Worm (Caenorhabditis elegans) whole organism, midembryonic: Measurements from ENCODE around the gene scav-2.

ENCODE experiments used
- T22C8.4 ChIP-seq: fragments of 200-800 bp; sonication (Bioruptor generic); IDR thresholded peaks from 2 replicates; pipeline ENCODE4 v1.3.6; 2022; ENCODE audit warnings: missing genetic modification characterization, missing compliant biosample characterization
- cog-1 ChIP-seq: sonication (generic microtip); optimal IDR thresholded peaks from 2 replicates; lab custom pipeline; 2016; ENCODE audit warnings: missing genetic modification characterization, missing compliant biosample characterization
- flt-1 ChIP-seq: fragments of 200-800 bp; sonication (Bioruptor generic); IDR thresholded peaks from 2 replicates; pipeline ENCODE4 v1.3.6; 2022; ENCODE audit warnings: missing genetic modification characterization, missing compliant biosample characterization
- klf-2 ChIP-seq: fragments of 200-800 bp; sonication (Bioruptor generic); conservative IDR thresholded peaks from 2 replicates; pipeline ENCODE4 v1.3.6; 2022; ENCODE audit warnings: missing genetic modification reagents, missing genetic modification characterization, missing compliant biosample characterization
- med-1 ChIP-seq: sonication (generic microtip); optimal IDR thresholded peaks from 2 replicates; lab custom pipeline; 2017; ENCODE audit warnings: missing genetic modification characterization, mild to moderate bottlenecking, missing compliant biosample characterization, antibody characterized with exemption, missing genetic modification reagents; ENCODE audit not compliant: insufficient read depth
- ref-1 ChIP-seq: fragments of 200-800 bp; sonication (Bioruptor generic); conservative IDR thresholded peaks from 2 replicates; pipeline ENCODE4 v1.3.6; 2022; ENCODE audit warnings: missing genetic modification reagents, missing genetic modification characterization, missing compliant biosample characterization
- tab-1 ChIP-seq: fragments of 200-800 bp; sonication (Bioruptor generic); IDR thresholded peaks from 2 replicates; pipeline ENCODE4 v1.3.6; 2022; ENCODE audit warnings: missing genetic modification characterization, missing compliant biosample characterization
- ztf-23 ChIP-seq: fragments of 200-800 bp; sonication (Bioruptor generic); IDR thresholded peaks from 2 replicates; pipeline ENCODE4 v1.3.6; 2022; ENCODE audit warnings: missing genetic modification reagents, missing genetic modification characterization, missing compliant biosample characterization
- ztf-29 ChIP-seq: fragments of 200-800 bp; sonication (Bioruptor generic); IDR thresholded peaks from 2 replicates; pipeline ENCODE4 v1.3.6; 2022; ENCODE audit warnings: missing genetic modification reagents, missing genetic modification characterization, missing compliant biosample characterization

The scav-2 gene

DNA sequence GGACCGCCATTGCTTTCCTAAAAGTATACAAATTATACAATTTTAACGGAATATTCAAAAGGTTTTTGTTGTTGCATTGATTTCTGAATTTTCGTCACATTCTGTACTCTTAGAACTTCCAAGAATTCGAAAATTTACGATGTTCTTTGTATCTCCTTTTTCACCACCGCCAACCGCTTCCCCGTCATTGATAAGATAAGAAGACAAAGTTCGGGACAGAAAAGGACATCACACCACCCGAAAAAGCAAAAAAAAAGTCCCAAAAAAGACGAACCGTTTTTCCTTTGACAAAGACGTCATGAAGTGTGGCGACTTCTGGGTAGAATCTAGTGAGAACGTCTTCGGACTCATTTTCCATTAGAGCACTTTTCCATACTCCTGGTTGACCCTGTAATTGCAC lies 12.7 kb downstream of the scav-2 start:
- TF ChIP-seq med-1 (GFP tag; lab: Kevin White, UChicago) = no peak
- no peak for TF ChIP-seq ztf-23 (GFP tag; lab: Robert Waterston, UW)
- no peak for TF ChIP-seq klf-2
- no peak for TF ChIP-seq ref-1 (GFP tag; lab: Robert Waterston, UW)
- TF ChIP-seq cog-1 = no peak
- TF ChIP-seq tab-1 (GFP tag; lab: Robert Waterston, UW) = no peak
- no peak for TF ChIP-seq T22C8.4 (GFP tag; lab: Robert Waterston, UW)
- TF ChIP-seq flt-1 (GFP tag; lab: Robert Waterston, UW) = no peak
- no peak for TF ChIP-seq ztf-29 (GFP tag; lab: Robert Waterston, UW)

DNA sequence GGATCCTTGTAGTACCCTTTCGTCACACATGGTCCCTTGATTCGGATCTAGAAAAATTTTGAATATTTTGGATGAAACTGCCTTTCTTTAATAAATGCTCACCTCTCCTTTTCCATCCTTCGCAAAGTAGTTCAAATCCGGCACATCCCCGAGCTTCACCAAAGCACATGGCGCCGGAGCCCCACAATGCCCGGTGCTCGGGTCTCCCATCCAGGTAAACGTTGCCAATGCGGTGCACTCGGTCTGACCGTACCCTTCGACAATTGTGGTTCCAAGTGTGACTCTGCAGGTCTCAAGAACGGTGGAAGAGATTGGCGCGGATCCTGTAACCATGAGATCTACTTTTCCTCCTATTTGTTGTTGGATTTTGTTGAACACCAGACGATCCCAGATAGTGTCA lies 14.3 kb downstream of the scav-2 start:
- TF ChIP-seq cog-1 (no peak), ztf-29 (GFP tag; lab: Robert Waterston, UW) (no peak), tab-1 (GFP tag; lab: Robert Waterston, UW) (no peak), ztf-23 (GFP tag; lab: Robert Waterston, UW) (no peak), flt-1 (GFP tag; lab: Robert Waterston, UW) (no peak), ref-1 (GFP tag; lab: Robert Waterston, UW) (no peak), T22C8.4 (GFP tag; lab: Robert Waterston, UW) (no peak), med-1 (GFP tag; lab: Kevin White, UChicago) (no peak), klf-2 (no peak)

DNA sequence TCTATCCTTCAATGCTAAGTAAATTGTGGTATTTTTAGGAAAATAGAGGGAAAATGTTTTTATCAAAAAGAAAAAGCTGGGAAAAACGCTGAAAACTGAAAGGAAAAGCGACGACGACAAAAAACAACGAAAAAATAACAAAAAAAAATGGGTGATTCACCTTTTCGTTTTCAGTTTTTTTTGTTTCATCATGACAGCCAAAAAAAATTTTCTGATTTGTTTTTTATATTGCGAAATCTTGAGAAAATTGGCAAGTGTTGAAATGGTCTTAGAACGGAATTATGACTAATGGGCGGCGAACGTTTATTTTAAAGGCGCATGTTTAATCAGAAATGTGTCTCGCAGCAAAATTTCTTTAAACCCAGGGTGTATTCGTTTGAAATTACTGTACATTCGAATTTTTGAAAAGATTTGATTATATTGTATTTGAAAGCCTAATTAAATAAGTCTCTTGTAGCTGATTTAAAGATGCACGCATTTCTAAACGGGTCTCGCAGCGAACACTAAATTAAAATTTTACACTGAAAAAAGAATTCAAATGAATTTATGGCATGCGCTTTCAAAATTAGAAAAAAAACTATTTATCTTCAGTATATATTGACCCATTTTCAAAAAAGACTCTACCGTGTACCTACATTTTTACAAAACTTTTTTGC lies 19.3 kb downstream of the scav-2 start:
- no peak for TF ChIP-seq tab-1 (GFP tag; lab: Robert Waterston, UW)
- no peak for TF ChIP-seq flt-1 (GFP tag; lab: Robert Waterston, UW)
- no peak for TF ChIP-seq med-1 (GFP tag; lab: Kevin White, UChicago)
- TF ChIP-seq ztf-23 (GFP tag; lab: Robert Waterston, UW) = no peak
- TF ChIP-seq T22C8.4 (GFP tag; lab: Robert Waterston, UW) = no peak
- TF ChIP-seq ref-1 (GFP tag; lab: Robert Waterston, UW) = no peak

DNA sequence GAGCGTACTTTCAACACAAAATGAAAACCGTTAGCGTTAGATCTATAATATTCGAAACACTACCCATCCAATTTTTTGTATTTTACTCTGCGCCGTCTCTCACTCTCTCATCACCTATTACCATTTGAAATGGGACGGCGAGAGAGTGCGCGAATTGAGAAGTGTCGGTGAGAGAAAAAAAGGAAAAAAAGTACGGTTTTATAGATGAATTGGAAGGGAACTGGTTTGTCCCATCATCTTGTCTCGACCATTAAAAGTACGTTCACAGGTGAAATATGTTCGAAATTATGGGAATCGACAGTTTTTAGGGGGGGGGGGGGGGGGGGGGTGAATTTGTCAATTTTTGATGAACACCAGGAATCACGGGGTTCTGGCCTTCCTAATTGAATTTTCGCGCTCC lies 20.4 kb downstream of the scav-2 start:
- TF ChIP-seq med-1 (GFP tag; lab: Kevin White, UChicago) (no peak), cog-1 (no peak), ref-1 (GFP tag; lab: Robert Waterston, UW) (no peak), ztf-29 (GFP tag; lab: Robert Waterston, UW) (no peak), flt-1 (GFP tag; lab: Robert Waterston, UW) (no peak), tab-1 (GFP tag; lab: Robert Waterston, UW) (no peak), T22C8.4 (GFP tag; lab: Robert Waterston, UW) (no peak), klf-2 (no peak), ztf-23 (GFP tag; lab: Robert Waterston, UW) (no peak)

DNA sequence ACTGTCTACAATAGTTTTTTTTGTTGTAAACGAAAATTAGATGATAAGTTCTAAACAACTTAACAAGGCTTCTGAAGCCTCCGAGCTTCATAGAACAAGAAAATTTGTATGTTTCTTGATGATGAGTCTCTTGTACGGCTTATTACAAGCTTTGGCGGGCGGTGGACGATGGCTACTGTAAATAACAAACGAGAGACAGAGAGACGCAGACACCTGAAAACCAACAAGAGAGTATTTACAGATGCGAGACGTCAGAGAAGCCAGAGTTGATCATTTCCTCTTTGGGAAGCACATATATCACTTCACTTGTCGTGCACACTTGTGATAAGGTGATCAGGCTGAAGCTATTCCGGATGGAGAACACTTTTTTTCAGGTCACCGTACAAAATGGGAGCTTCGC lies 24.3 kb downstream of the scav-2 start:
- TF ChIP-seq cog-1 (no peak), klf-2 (no peak), flt-1 (GFP tag; lab: Robert Waterston, UW) (no peak), T22C8.4 (GFP tag; lab: Robert Waterston, UW) (no peak)

DNA sequence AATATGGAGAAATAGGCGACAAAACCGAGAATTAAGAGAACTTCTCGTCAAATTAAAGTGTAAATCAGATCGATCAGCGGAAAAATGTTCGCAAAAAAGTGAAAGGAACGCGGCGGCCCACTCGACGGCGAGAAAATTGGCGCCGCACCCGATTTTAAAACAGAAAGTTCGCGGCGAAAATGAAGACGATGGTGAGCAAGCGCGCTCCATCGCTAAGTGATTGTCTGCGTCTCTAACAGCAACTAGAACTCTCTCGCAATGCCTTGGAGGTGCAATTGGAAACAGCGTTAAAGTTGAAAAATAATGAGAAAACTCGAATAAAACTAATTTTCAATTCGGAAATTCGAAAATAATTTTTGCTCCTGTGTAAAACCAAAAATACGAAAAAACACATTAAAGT lies 25.1 kb downstream of the scav-2 start:
- TF ChIP-seq ref-1 (GFP tag; lab: Robert Waterston, UW) (no peak), ztf-29 (GFP tag; lab: Robert Waterston, UW) (no peak), flt-1 (GFP tag; lab: Robert Waterston, UW) (0 out of 2 replicates have a peak, but pooled peaks have one; percentile 30), tab-1 (GFP tag; lab: Robert Waterston, UW) (no peak), med-1 (GFP tag; lab: Kevin White, UChicago) (no peak)

DNA sequence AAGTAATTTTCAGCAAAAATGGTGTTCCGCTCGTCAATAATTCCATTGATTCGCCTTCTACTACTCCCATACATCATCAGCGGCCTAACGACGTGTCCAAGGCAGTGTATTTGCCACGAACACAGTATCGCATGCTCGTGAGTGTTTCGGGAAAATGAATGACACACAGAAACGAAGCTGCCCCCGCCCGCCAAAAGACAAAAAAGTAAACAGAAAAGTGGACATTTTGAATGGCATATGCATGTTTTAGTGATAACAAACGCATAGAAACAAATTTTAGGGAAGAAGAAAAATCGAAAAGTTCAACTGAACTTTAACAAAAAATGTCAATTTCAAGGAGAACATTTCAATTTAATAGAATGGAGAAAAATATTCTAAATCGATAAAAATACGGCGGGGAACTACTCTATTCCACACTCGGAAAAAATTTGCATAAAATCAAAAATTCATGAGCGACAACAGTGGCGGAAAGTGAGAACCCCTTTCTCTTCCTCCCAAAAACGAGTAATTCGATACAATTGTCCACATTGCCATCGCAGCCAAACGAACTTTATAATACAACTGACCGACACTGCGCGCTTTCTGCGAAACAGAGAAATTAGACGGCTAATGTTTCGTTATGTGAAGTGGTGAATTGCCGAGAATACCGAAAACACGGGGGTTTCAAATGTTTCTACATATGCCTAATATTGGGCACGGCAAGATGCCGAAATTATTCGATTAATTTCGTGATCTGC lies 26.5 kb downstream of the scav-2 start:
- TF ChIP-seq ztf-23 (GFP tag; lab: Robert Waterston, UW) (no peak), med-1 (GFP tag; lab: Kevin White, UChicago) (no peak)

DNA sequence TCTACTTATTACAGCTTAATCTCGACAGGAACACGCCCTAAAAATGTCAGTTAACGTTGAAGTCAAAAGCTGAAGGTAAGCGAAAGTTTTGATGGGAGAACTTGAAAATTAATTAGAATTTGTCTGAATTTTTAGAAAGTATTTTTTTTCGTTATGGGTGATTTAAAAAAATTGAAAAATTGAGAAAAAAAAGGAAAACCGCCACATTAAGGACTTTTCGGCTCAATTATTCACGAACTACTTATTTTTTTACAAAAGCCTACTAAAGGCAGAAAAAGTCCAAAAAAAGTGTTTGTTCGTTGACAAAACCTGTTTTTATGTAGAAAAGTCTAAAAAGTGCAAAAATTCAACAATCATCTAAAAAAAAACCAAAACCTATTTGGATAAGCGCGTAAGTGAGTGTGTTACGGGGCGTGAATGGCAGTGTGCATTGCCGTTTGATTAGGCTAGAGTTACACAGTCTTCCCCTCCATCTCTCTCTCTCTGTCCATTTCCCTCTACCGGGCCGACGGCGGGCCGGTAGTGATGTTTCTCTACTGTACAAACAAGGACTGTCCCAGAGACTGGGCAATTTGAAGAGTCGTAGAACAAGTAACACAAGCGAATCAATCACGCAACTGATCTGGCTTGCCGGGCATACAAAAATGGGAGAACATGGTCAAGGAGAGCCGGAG lies 27.6 kb downstream of the scav-2 start, which contains the start of gene lron-13:
Gene lron-13 (plus strand): TSS at position 15 of the 674 bp plus-strand sequence.
- TF ChIP-seq flt-1 (GFP tag; lab: Robert Waterston, UW) (no peak), ref-1 (GFP tag; lab: Robert Waterston, UW) (no peak), klf-2 (no peak), tab-1 (GFP tag; lab: Robert Waterston, UW) (no peak), T22C8.4 (GFP tag; lab: Robert Waterston, UW) (no peak), cog-1 (no peak), ztf-29 (GFP tag; lab: Robert Waterston, UW) (no peak), med-1 (GFP tag; lab: Kevin White, UChicago) (no peak), ztf-23 (GFP tag; lab: Robert Waterston, UW) (no peak)

DNA sequence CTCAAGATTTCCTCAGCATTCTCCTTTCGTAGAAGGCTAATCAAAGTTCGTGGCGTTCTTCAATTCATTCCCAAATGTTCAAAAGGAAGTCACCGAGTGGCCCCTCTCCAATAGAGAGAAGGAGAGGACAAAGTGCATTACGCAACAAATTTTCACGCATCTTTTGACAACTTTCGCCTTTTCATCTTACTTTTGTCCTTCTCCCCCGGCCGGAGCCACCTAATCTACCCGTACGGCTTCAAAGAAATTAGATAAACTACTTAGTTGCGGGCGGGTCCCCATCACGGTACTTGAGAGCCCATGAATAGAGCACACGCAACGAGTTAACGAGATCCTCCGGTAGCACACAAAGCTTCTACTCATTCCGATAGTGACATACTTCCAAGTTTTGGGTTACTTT lies 28.4 kb downstream of the scav-2 start:
- TF ChIP-seq ref-1 (GFP tag; lab: Robert Waterston, UW) = no peak
- TF ChIP-seq cog-1 = no peak
- no peak for TF ChIP-seq ztf-23 (GFP tag; lab: Robert Waterston, UW)
